Fruit fly (Drosophila melanogaster) whole organism, wandering third instar larva: Measurements from ENCODE around the gene CG18666.

ENCODE experiments used
- Abd-B ChIP-seq: fragments of >200 bp; optimal IDR thresholded peaks from 2 replicates; lab custom pipeline; 2017; ENCODE audit warnings: missing biosample characterization, missing genetic modification characterization
- CG32264 ChIP-seq: fragments of 200-800 bp; sonication (Bioruptor generic); optimal IDR thresholded peaks from 2 replicates; lab custom pipeline; 2016; ENCODE audit warnings: missing biosample characterization, missing genetic modification characterization
- CG9705 ChIP-seq: fragments of 200-800 bp; sonication (Bioruptor generic); optimal IDR thresholded peaks from 2 replicates; lab custom pipeline; 2018; ENCODE audit warnings: missing biosample characterization, mild to moderate bottlenecking, missing genetic modification characterization
- CrebA ChIP-seq: fragments of 200-800 bp; sonication (Bioruptor generic); optimal IDR thresholded peaks from 2 replicates; lab custom pipeline; 2016; ENCODE audit warnings: missing biosample characterization, mild to moderate bottlenecking, missing genetic modification characterization, borderline replicate concordance
- Dfd ChIP-seq: fragments of >200 bp; optimal IDR thresholded peaks from 2 replicates; lab custom pipeline; 2017; ENCODE audit warnings: missing biosample characterization, missing genetic modification characterization
- Dif ChIP-seq: fragments of 200-275, 200-300 bp; sonication (Bioruptor generic); optimal IDR thresholded peaks from 2 replicates; lab custom pipeline; 2018; ENCODE audit warnings: missing biosample characterization, missing genetic modification characterization; ENCODE audit not compliant: partially characterized antibody
- GATAd ChIP-seq: sonication (Bioruptor generic); optimal IDR thresholded peaks from 2 replicates; lab custom pipeline; 2016; ENCODE audit warnings: missing biosample characterization, missing genetic modification characterization
- HLH106 ChIP-seq: fragments of 200-800 bp; optimal IDR thresholded peaks from 3 replicates; lab custom pipeline; 2019; ENCODE audit warnings: missing biosample characterization, mild to moderate bottlenecking, missing genetic modification characterization, moderate library complexity
- Hnf4 ChIP-seq: fragments of 200-800 bp; sonication (Bioruptor generic); optimal IDR thresholded peaks from 2 replicates; lab custom pipeline; 2016; ENCODE audit warnings: missing biosample characterization, mild to moderate bottlenecking, missing genetic modification characterization
- Hr78 ChIP-seq: fragments of >200 bp; optimal IDR thresholded peaks from 2 replicates; lab custom pipeline; 2017; ENCODE audit warnings: missing biosample characterization, missing genetic modification characterization
- Hr83 ChIP-seq: fragments of 200-300 bp; sonication (Bioruptor generic); optimal IDR thresholded peaks from 2 replicates; lab custom pipeline; 2016; ENCODE audit warnings: missing biosample characterization, mild to moderate bottlenecking, missing genetic modification characterization, moderate library complexity; ENCODE audit not compliant: poor library complexity, severe bottlenecking
- Jra ChIP-seq: sonication (Bioruptor generic); optimal IDR thresholded peaks from 2 replicates; lab custom pipeline; 2016; ENCODE audit warnings: missing biosample characterization, missing genetic modification characterization
- Mio ChIP-seq: sonication (Bioruptor generic); optimal IDR thresholded peaks from 2 replicates; lab custom pipeline; 2016; ENCODE audit warnings: missing biosample characterization, missing genetic modification characterization
- Myc ChIP-seq: fragments of >200 bp; optimal IDR thresholded peaks from 2 replicates; lab custom pipeline; 2017
- N ChIP-seq: fragments of >200 bp; optimal IDR thresholded peaks from 2 replicates; lab custom pipeline; 2018; ENCODE audit warnings: missing biosample characterization, missing external identifiers, missing genetic modification characterization
- OdsH ChIP-seq: fragments of 200-800 bp; sonication (Bioruptor generic); optimal IDR thresholded peaks from 2 replicates; lab custom pipeline; 2016; ENCODE audit warnings: missing biosample characterization, mild to moderate bottlenecking, missing genetic modification characterization
- Rel ChIP-seq, 2 experiments: fragments of 200-800 bp; sonication (Bioruptor generic) in 1 of 2; optimal IDR thresholded peaks; 2 replicates in 1 of 2; 3 replicates in 1 of 2; lab custom pipeline; 2016 to 2019; ENCODE audit warnings: mild to moderate bottlenecking in 2 of 2, missing biosample characterization in 2 of 2, missing genetic modification characterization in 2 of 2, moderate library complexity in 1 of 2
- Sp1 ChIP-seq: fragments of 200-800 bp; sonication (Bioruptor generic); optimal IDR thresholded peaks from 3 replicates; lab custom pipeline; 2019; ENCODE audit warnings: missing biosample characterization, mild to moderate bottlenecking, missing genetic modification characterization, moderate library complexity
- Vsx2 ChIP-seq: fragments of 200-300, 225-300 bp; sonication (Bioruptor generic); optimal IDR thresholded peaks from 2 replicates; lab custom pipeline; 2018; ENCODE audit warnings: missing biosample characterization, missing genetic modification characterization; ENCODE audit not compliant: partially characterized antibody
- br ChIP-seq: fragments of 200-800 bp; sonication (Bioruptor generic); optimal IDR thresholded peaks from 2 replicates; lab custom pipeline; 2016; ENCODE audit warnings: missing biosample characterization, missing genetic modification characterization
- brk ChIP-seq: fragments of 200-800 bp; sonication (Bioruptor generic); optimal IDR thresholded peaks from 2 replicates; lab custom pipeline; 2016; ENCODE audit warnings: missing biosample characterization, mild to moderate bottlenecking, missing genetic modification characterization
- dl ChIP-seq, 2 experiments: fragments of 175-275, 200-275 bp in 1 of 2; fragments of 200-275 bp in 1 of 2; sonication (Bioruptor generic); optimal IDR thresholded peaks; lab custom pipeline; 2018; ENCODE audit warnings: mild to moderate bottlenecking in 2 of 2, missing biosample characterization in 2 of 2, missing genetic modification characterization in 2 of 2, moderate library complexity in 2 of 2; ENCODE audit not compliant: partially characterized antibody in 2 of 2, insufficient read depth in 1 of 2
- dmrt93B ChIP-seq: fragments of 200-800 bp; sonication (Bioruptor generic); optimal IDR thresholded peaks from 2 replicates; lab custom pipeline; 2018; ENCODE audit warnings: missing biosample characterization, mild to moderate bottlenecking, missing genetic modification characterization
- dsf ChIP-seq: sonication (Bioruptor generic); optimal IDR thresholded peaks from 2 replicates; lab custom pipeline; 2016; ENCODE audit warnings: missing biosample characterization, missing genetic modification characterization, borderline replicate concordance
- ey ChIP-seq: fragments of 200-800 bp; sonication (Bioruptor generic); optimal IDR thresholded peaks from 2 replicates; lab custom pipeline; 2016; ENCODE audit warnings: missing biosample characterization, missing genetic modification characterization
- foxo ChIP-seq, 2 experiments: fragments of 200-800 bp; sonication (Bioruptor generic); optimal IDR thresholded peaks; 2 replicates in 1 of 2; 3 replicates in 1 of 2; lab custom pipeline; 2016 to 2017; ENCODE audit warnings: missing biosample characterization in 2 of 2, missing genetic modification characterization in 2 of 2
- fru ChIP-seq: fragments of 200-800 bp; sonication (Bioruptor generic); optimal IDR thresholded peaks from 3 replicates; lab custom pipeline; 2016; ENCODE audit warnings: missing biosample characterization, mild to moderate bottlenecking, missing genetic modification characterization
- h ChIP-seq: fragments of 200-800 bp; sonication (Bioruptor generic); optimal IDR thresholded peaks from 3 replicates; lab custom pipeline; 2016; ENCODE audit warnings: missing biosample characterization, mild to moderate bottlenecking, missing genetic modification characterization
- jim ChIP-seq: fragments of 175-275, 200-325 bp; sonication (Bioruptor generic); optimal IDR thresholded peaks from 2 replicates; lab custom pipeline; 2016; ENCODE audit warnings: missing biosample characterization, mild to moderate bottlenecking, missing genetic modification characterization
- lola ChIP-seq: fragments of >200 bp; optimal IDR thresholded peaks from 2 replicates; lab custom pipeline; 2017; ENCODE audit warnings: missing biosample characterization, missing genetic modification characterization
- pan ChIP-seq: fragments of >200 bp; optimal IDR thresholded peaks from 2 replicates; lab custom pipeline; 2017
- psq ChIP-seq: fragments of 200-800 bp; sonication (Bioruptor generic); optimal IDR thresholded peaks from 3 replicates; lab custom pipeline; 2017; ENCODE audit warnings: missing biosample characterization, mild to moderate bottlenecking, missing genetic modification characterization, moderate library complexity
- rgr ChIP-seq: fragments of 200-800 bp; sonication (Bioruptor generic); optimal IDR thresholded peaks from 3 replicates; lab custom pipeline; 2016; ENCODE audit warnings: missing biosample characterization, mild to moderate bottlenecking, missing genetic modification characterization
- sage ChIP-seq: fragments of 200-800 bp; sonication (Bioruptor generic); optimal IDR thresholded peaks from 2 replicates; lab custom pipeline; 2016; ENCODE audit warnings: missing biosample characterization, mild to moderate bottlenecking, missing genetic modification characterization
- sv ChIP-seq: fragments of 200-800 bp; sonication (Bioruptor generic); optimal IDR thresholded peaks from 3 replicates; lab custom pipeline; 2016; ENCODE audit warnings: missing biosample characterization, missing genetic modification characterization
- tai ChIP-seq: sonication (Bioruptor generic); optimal IDR thresholded peaks from 2 replicates; lab custom pipeline; 2016; ENCODE audit warnings: missing biosample characterization, missing genetic modification characterization
- usp ChIP-seq: fragments of >200 bp; optimal IDR thresholded peaks from 2 replicates; lab custom pipeline; 2017; ENCODE audit warnings: missing biosample characterization, missing genetic modification characterization
- woc ChIP-seq: sonication (Bioruptor generic); optimal IDR thresholded peaks from 2 replicates; lab custom pipeline; 2016; ENCODE audit warnings: missing biosample characterization, mild to moderate bottlenecking, missing genetic modification characterization

Gene CG18666

DNA sequence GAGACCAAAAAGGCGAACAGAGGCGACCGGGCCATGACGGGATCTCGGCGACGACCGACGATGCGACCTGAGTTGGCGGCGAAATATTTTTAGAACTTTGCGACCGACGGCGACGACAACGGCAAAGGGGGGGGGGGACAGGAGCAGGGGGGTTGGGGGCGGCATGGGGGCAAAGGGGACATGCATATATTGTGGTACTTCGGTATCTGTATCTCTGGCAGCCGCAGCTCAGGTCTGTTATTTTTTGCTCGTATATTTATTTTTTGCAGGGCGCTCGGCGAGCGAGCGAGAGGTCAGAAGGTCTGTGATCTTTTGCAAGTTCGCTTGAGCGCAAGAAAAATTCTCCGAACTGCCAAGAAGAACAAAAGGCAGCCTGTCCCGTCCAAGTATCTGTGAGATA is 24.6 kb downstream of the CG18666 start:
- TF ChIP-seq rgr (GFP tag; lab: Kevin White, UChicago) (no peak), Mio (no peak), Rel (GFP tag; optimal IDR thresholded peaks at IDR 0.05; lab: Kevin White, UChicago) (no peak), Rel (tag; optimal IDR thresholded peaks at IDR 0.05; lab: Kevin White, UChicago) (no peak), fru (no peak), sv (GFP tag; lab: Kevin White, UChicago) (no peak), woc (GFP tag; lab: Kevin White, UChicago) (no peak), Hnf4 (GFP tag; lab: Kevin White, UChicago) (no peak), OdsH (GFP tag; lab: Kevin White, UChicago) (no peak), Vsx2 (GFP tag; lab: Kevin White, UChicago) (no peak), jim (GFP tag; lab: Kevin White, UChicago) (no peak), CG32264 (GFP tag; lab: Kevin White, UChicago) (no peak), dsf (GFP tag; lab: Kevin White, UChicago) (no peak), CG9705 (GFP tag; lab: Kevin White, UChicago) (no peak), dmrt93B (GFP tag; lab: Kevin White, UChicago) (no peak), lola (GFP tag; lab: Kevin White, UChicago) (no peak), sage (GFP tag; lab: Kevin White, UChicago) (no peak), N (no peak), Hr78 (GFP tag; lab: Kevin White, UChicago) (no peak), pan (no peak)

DNA sequence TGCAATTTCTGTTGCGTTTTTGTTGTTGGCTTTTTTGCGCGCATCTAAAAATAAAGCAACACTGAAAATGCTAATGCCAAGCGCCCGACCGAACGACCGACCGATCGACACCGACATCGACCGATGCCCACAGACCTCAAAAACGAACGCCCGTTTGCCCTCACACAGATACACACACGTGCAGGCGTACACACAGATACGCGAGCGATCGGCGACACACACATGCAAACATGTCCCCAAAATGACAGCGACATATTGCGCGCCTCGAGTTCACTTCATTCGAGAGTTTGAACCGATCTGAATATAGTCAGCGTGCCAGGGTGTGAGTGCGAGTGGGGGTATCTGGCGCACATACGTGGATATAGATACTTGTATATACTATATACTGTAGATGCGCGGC is 26.6 kb downstream of the CG18666 start:
- TF ChIP-seq ey (GFP tag; lab: Kevin White, UChicago): no peak
- no peak for TF ChIP-seq Vsx2 (GFP tag; lab: Kevin White, UChicago)
- no peak for TF ChIP-seq sv (GFP tag; lab: Kevin White, UChicago)
- TF ChIP-seq Jra: peak; percentile 10
- TF ChIP-seq h: peak; percentile 38
- TF ChIP-seq Rel (GFP tag; optimal IDR thresholded peaks at IDR 0.05; lab: Kevin White, UChicago): no peak
- peak; percentile 26 for TF ChIP-seq Rel (tag; optimal IDR thresholded peaks at IDR 0.05; lab: Kevin White, UChicago)
- TF ChIP-seq Hr78 (GFP tag; lab: Kevin White, UChicago): no peak
- peak; percentile 49 for TF ChIP-seq Hnf4 (GFP tag; lab: Kevin White, UChicago)
- peak; percentile 63 for TF ChIP-seq Dif (GFP tag; lab: Kevin White, UChicago)
- TF ChIP-seq CrebA (GFP tag; lab: Kevin White, UChicago): peak; percentile 54
- peak; percentile 44 for TF ChIP-seq Hr83 (GFP tag; lab: Kevin White, UChicago)

DNA sequence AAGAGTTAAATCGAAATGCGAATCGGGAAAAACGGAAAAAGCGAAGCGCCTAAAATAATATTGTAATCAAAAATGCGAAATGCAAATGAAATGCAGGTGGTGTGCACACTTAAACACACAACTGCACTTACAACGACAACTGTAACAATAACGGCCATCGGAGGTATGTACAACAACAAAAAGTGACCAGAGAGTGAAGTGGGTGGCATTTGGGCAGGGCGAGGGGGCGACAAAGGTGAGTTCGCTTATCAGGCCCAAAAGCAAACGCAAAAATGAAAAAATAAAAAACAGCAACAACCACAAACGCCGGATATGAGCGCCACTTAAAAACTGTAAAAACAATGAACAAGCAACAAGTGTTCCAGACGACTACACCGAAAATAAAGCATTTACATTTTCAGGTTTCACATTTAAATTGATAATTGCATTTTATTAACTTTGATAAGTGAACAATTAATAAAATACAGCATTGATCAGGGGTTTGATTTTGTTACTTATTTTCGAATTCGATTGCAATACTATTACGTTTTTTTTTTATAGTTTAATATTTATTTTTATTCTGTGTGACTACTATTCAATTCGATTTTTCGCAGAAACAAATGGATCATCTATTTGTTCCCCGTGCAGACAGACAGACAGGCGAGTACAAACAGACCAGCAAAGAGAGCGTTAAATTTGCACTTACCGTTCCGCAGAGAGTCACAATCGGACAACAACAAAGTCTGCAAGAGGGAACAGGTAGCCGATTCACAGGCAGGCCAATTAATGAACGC is 30.7 kb downstream of the CG18666 start:
- TF ChIP-seq Dif (GFP tag; lab: Kevin White, UChicago) (no peak), Rel (GFP tag; optimal IDR thresholded peaks at IDR 0.05; lab: Kevin White, UChicago) (peak; percentile 47), Rel (tag; optimal IDR thresholded peaks at IDR 0.05; lab: Kevin White, UChicago) (peak; percentile 26), Hr78 (GFP tag; lab: Kevin White, UChicago) (no peak), foxo (GFP tag; optimal IDR thresholded peaks at IDR 0.05; lab: Kevin White, UChicago) (peak in 1 of 2 experiments; percentile 79), sage (GFP tag; lab: Kevin White, UChicago) (peak; percentile 12), fru (peak; percentile 72), Myc (lab: Kevin White, UChicago) (no peak), lola (GFP tag; lab: Kevin White, UChicago) (no peak), pan (no peak), Dfd (no peak), Sp1 (GFP tag; lab: Kevin White, UChicago) (peak; percentile 82), OdsH (GFP tag; lab: Kevin White, UChicago) (peak; percentile 73), Hr83 (GFP tag; lab: Kevin White, UChicago) (peak; percentile 32), CG32264 (GFP tag; lab: Kevin White, UChicago) (peak; percentile 20), GATAd (GFP tag; lab: Kevin White, UChicago) (no peak), woc (GFP tag; lab: Kevin White, UChicago) (peak; percentile 46), N (no peak), sv (GFP tag; lab: Kevin White, UChicago) (no peak), usp (no peak), Hnf4 (GFP tag; lab: Kevin White, UChicago) (peak; percentile 27), dmrt93B (GFP tag; lab: Kevin White, UChicago) (peak; percentile 60), tai (GFP tag; lab: Kevin White, UChicago) (no peak), psq (peak; percentile 76), Mio (no peak), CrebA (GFP tag; lab: Kevin White, UChicago) (peak; percentile 12), Vsx2 (GFP tag; lab: Kevin White, UChicago) (no peak), Abd-B (GFP tag; lab: Kevin White, UChicago) (no peak), dsf (GFP tag; lab: Kevin White, UChicago) (no peak), jim (GFP tag; lab: Kevin White, UChicago) (peak; percentile 34), h (peak; percentile 80), dl (GFP tag; optimal IDR thresholded peaks at IDR 0.05; lab: Kevin White, UChicago; ENCODE audit: insufficient read depth in 1 of 2, partially characterized antibody in 2 of 2) (no peak), CG9705 (GFP tag; lab: Kevin White, UChicago) (peak; percentile 26), HLH106 (tag; lab: Kevin White, UChicago) (peak; percentile 83), brk (GFP tag; lab: Kevin White, UChicago) (peak; percentile 50), Jra (no peak), rgr (GFP tag; lab: Kevin White, UChicago) (peak; percentile 79), ey (GFP tag; lab: Kevin White, UChicago) (peak; percentile 53), br (GFP tag; lab: Kevin White, UChicago) (peak; percentile 79)
